Fruit fly (Drosophila melanogaster) whole organism, embryonic: ENCODE results near the gene GlnRS.

ENCODE experiments used
- B-H1 ChIP-seq: fragments of 200-800 bp; sonication (Bioruptor generic); IDR thresholded peaks from 3 replicates; pipeline ENCODE4 v1.3.6; 2022; ENCODE audit warnings: missing biosample characterization, missing genetic modification characterization
- Bgb ChIP-seq: fragments of 200-800 bp; sonication (Bioruptor generic); IDR thresholded peaks from 2 replicates; pipeline ENCODE4 v1.3.6; 2022; ENCODE audit warnings: missing biosample characterization, missing genetic modification characterization; ENCODE audit not compliant: partially characterized antibody
- C15 ChIP-seq: fragments of 200-800 bp; sonication (Bioruptor generic); IDR thresholded peaks from 3 replicates; pipeline ENCODE4 v1.3.6; 2022; ENCODE audit warnings: missing biosample characterization, missing genetic modification characterization
- CG10654 ChIP-seq: fragments of 200-800 bp; sonication (Bioruptor generic); optimal IDR thresholded peaks from 2 replicates; lab custom pipeline; 2016; ENCODE audit warnings: missing biosample characterization, missing genetic modification characterization
- CG11695 ChIP-seq: fragments of 200-800 bp; sonication (Bioruptor generic); IDR thresholded peaks from 3 replicates; pipeline ENCODE4 v1.3.6; 2022; ENCODE audit warnings: missing biosample characterization, missing genetic modification characterization
- CG12299 ChIP-seq: fragments of 200-800 bp; sonication (Bioruptor generic); optimal IDR thresholded peaks from 2 replicates; lab custom pipeline; 2018; ENCODE audit warnings: missing biosample characterization, mild to moderate bottlenecking, missing genetic modification characterization
- CG12391 ChIP-seq: fragments of 200-800 bp; sonication (Bioruptor generic); optimal IDR thresholded peaks from 3 replicates; lab custom pipeline; 2018; ENCODE audit warnings: missing biosample characterization, mild to moderate bottlenecking, missing genetic modification characterization, moderate library complexity
- CG13296 ChIP-seq: fragments of 200-800 bp; sonication (Bioruptor generic); optimal IDR thresholded peaks from 3 replicates; lab custom pipeline; 2018; ENCODE audit warnings: missing biosample characterization, mild to moderate bottlenecking, missing genetic modification characterization
- CG15073 ChIP-seq: fragments of 200-800 bp; sonication (Bioruptor generic); optimal IDR thresholded peaks from 2 replicates; lab custom pipeline; 2016; ENCODE audit warnings: missing biosample characterization, missing genetic modification characterization
- CG1603 ChIP-seq: fragments of 200-800 bp; sonication (Bioruptor generic); optimal IDR thresholded peaks from 2 replicates; lab custom pipeline; 2019; ENCODE audit warnings: missing biosample characterization, mild to moderate bottlenecking, missing genetic modification characterization, moderate library complexity
- CG16813 ChIP-seq: fragments of 200-800 bp; sonication (Bioruptor generic); IDR thresholded peaks from 3 replicates; pipeline ENCODE4 v1.3.6; 2022; ENCODE audit warnings: missing biosample characterization, missing genetic modification characterization; ENCODE audit not compliant: partially characterized antibody
- CG2202 ChIP-seq: fragments of 200-800 bp; sonication (Bioruptor generic); optimal IDR thresholded peaks from 2 replicates; lab custom pipeline; 2018; ENCODE audit warnings: missing biosample characterization, mild to moderate bottlenecking, missing genetic modification characterization
- CG2712 ChIP-seq: fragments of 200-800 bp; optimal IDR thresholded peaks from 3 replicates; lab custom pipeline; 2019; ENCODE audit warnings: missing biosample characterization, mild to moderate bottlenecking, missing genetic modification characterization, moderate library complexity
- CG31365 ChIP-seq: fragments of 200-800 bp; sonication (Bioruptor generic); optimal IDR thresholded peaks from 2 replicates; lab custom pipeline; 2018; ENCODE audit warnings: missing biosample characterization, mild to moderate bottlenecking, missing genetic modification characterization
- CG32532 ChIP-seq: fragments of 200-800 bp; sonication (Bioruptor generic); IDR thresholded peaks from 2 replicates; pipeline ENCODE4 v1.3.6; 2022; ENCODE audit warnings: missing biosample characterization, missing genetic modification characterization
- CG32772 ChIP-seq: fragments of 200-800 bp; sonication (Bioruptor generic); IDR thresholded peaks from 2 replicates; pipeline ENCODE4 v1.3.6; 2022; ENCODE audit warnings: missing biosample characterization, missing genetic modification characterization
- CG3995 ChIP-seq: fragments of 200-800 bp; sonication (Bioruptor generic); optimal IDR thresholded peaks from 3 replicates; lab custom pipeline; 2016; ENCODE audit warnings: missing biosample characterization, missing genetic modification characterization
- CG42726 ChIP-seq: fragments of 200-800 bp; sonication (Bioruptor generic); IDR thresholded peaks from 2 replicates; pipeline ENCODE4 v1.3.6; 2022; ENCODE audit warnings: missing biosample characterization, missing genetic modification characterization; ENCODE audit not compliant: partially characterized antibody
- CG5180 ChIP-seq: fragments of 200-800 bp; sonication (Bioruptor generic); optimal IDR thresholded peaks from 3 replicates; lab custom pipeline; 2017; ENCODE audit warnings: missing biosample characterization, missing genetic modification characterization, mild to moderate bottlenecking, moderate library complexity, missing genetic modification reagents
- CG6254 ChIP-seq: fragments of 200-800 bp; sonication (Bioruptor generic); optimal IDR thresholded peaks from 3 replicates; lab custom pipeline; 2017; ENCODE audit warnings: mild to moderate bottlenecking, missing biosample characterization, missing genetic modification reagents, missing genetic modification characterization
- CG6654 ChIP-seq: fragments of 200-800 bp; sonication (Bioruptor generic); optimal IDR thresholded peaks from 2 replicates; lab custom pipeline; 2017; ENCODE audit warnings: missing biosample characterization, mild to moderate bottlenecking, missing genetic modification characterization
- CG6683 ChIP-seq: fragments of 200-800 bp; sonication (Bioruptor generic); optimal IDR thresholded peaks from 2 replicates; lab custom pipeline; 2017; ENCODE audit warnings: missing biosample characterization, mild to moderate bottlenecking, missing genetic modification characterization, missing genetic modification reagents
- CG7963 ChIP-seq: fragments of 200-800 bp; sonication (Bioruptor generic); IDR thresholded peaks from 3 replicates; pipeline ENCODE4 v1.3.6; 2022; ENCODE audit warnings: missing biosample characterization, missing genetic modification characterization; ENCODE audit not compliant: partially characterized antibody
- CG8359 ChIP-seq: fragments of 200-800 bp; sonication (Bioruptor generic); optimal IDR thresholded peaks from 2 replicates; lab custom pipeline; 2017; ENCODE audit warnings: missing biosample characterization, mild to moderate bottlenecking, missing genetic modification characterization, borderline replicate concordance
- CG9437 ChIP-seq: fragments of 200-800 bp; sonication (Bioruptor generic); optimal IDR thresholded peaks from 2 replicates; lab custom pipeline; 2018; ENCODE audit warnings: missing biosample characterization, mild to moderate bottlenecking, missing genetic modification characterization
- CG9609 ChIP-seq: fragments of 200-800 bp; sonication (Bioruptor generic); optimal IDR thresholded peaks from 3 replicates; lab custom pipeline; 2016; ENCODE audit warnings: missing biosample characterization, missing genetic modification characterization
- CG9817 ChIP-seq: fragments of 200-800 bp; sonication (Bioruptor generic); optimal IDR thresholded peaks from 2 replicates; lab custom pipeline; 2018; ENCODE audit warnings: missing biosample characterization, mild to moderate bottlenecking, missing genetic modification characterization, moderate library complexity
- CHES-1-like ChIP-seq: fragments of 200-800 bp; sonication (Bioruptor generic); optimal IDR thresholded peaks from 2 replicates; lab custom pipeline; 2016; ENCODE audit warnings: missing biosample characterization, missing genetic modification characterization
- Ets65A ChIP-seq: fragments of 200-800 bp; sonication (Bioruptor generic); peaks from one replicate; lab custom pipeline; 2016; ENCODE audit warnings: missing biosample characterization, missing genetic modification characterization
- HHEX ChIP-seq: fragments of 200-800 bp; sonication (Bioruptor generic); optimal IDR thresholded peaks from 3 replicates; lab custom pipeline; 2017; ENCODE audit warnings: missing biosample characterization, mild to moderate bottlenecking, missing genetic modification characterization, missing genetic modification reagents
- Hand ChIP-seq: fragments of 200-800 bp; sonication (Bioruptor generic); optimal IDR thresholded peaks from 2 replicates; lab custom pipeline; 2017; ENCODE audit warnings: mild to moderate bottlenecking, missing biosample characterization, missing genetic modification reagents, missing genetic modification characterization
- Hr78 ChIP-seq, 2 experiments: fragments of 200-800 bp in 1 of 2; fragments of >200 bp in 1 of 2; sonication (Bioruptor generic) in 1 of 2; optimal IDR thresholded peaks; 2 replicates each; lab custom pipeline; 2017 to 2019; ENCODE audit warnings: missing biosample characterization in 2 of 2, missing genetic modification characterization in 2 of 2, mild to moderate bottlenecking in 1 of 2, moderate library complexity in 1 of 2
- Mes4 ChIP-seq: fragments of 200-800 bp; sonication (Bioruptor generic); optimal IDR thresholded peaks from 2 replicates; lab custom pipeline; 2016; ENCODE audit warnings: missing biosample characterization, missing genetic modification characterization
- Sin3A ChIP-seq: fragments of >200 bp; optimal IDR thresholded peaks from 2 replicates; lab custom pipeline; 2018
- Sox102F ChIP-seq: fragments of 200-800 bp; sonication (Bioruptor generic); optimal IDR thresholded peaks from 2 replicates; lab custom pipeline; 2018; ENCODE audit warnings: missing biosample characterization, mild to moderate bottlenecking, missing genetic modification characterization, moderate library complexity
- Spps ChIP-seq: fragments of 200-800 bp; sonication (Bioruptor generic); optimal IDR thresholded peaks from 2 replicates; lab custom pipeline; 2018; ENCODE audit warnings: missing biosample characterization, mild to moderate bottlenecking, missing genetic modification characterization
- Xrp1 ChIP-seq: fragments of 200-800 bp; sonication (Bioruptor generic); IDR thresholded peaks from 2 replicates; pipeline ENCODE4 v1.3.6; 2022; ENCODE audit warnings: missing biosample characterization, missing genetic modification characterization
- btn ChIP-seq: fragments of 200-800 bp; sonication (Bioruptor generic); optimal IDR thresholded peaks from 2 replicates; lab custom pipeline; 2016; ENCODE audit warnings: missing biosample characterization, missing genetic modification characterization
- cas ChIP-seq: fragments of 200-800 bp; sonication (Bioruptor generic); IDR thresholded peaks from 2 replicates; pipeline ENCODE4 v1.3.6; 2022; ENCODE audit warnings: missing biosample characterization, missing genetic modification characterization
- fru ChIP-seq: fragments of >200 bp; optimal IDR thresholded peaks from 2 replicates; lab custom pipeline; 2017
- klu ChIP-seq: fragments of 200-800 bp; sonication (Bioruptor generic); IDR thresholded peaks from 2 replicates; pipeline ENCODE4 v1.3.6; 2022; ENCODE audit warnings: missing biosample characterization, missing genetic modification characterization
- lov ChIP-seq, 2 experiments: fragments of 200-800 bp in 1 of 2; fragments of >200 bp in 1 of 2; sonication (Bioruptor generic) in 1 of 2; IDR thresholded peaks in 1 of 2; optimal IDR thresholded peaks in 1 of 2; 2 replicates in 1 of 2; 3 replicates in 1 of 2; pipeline versions ENCODE4 v1.3.6 to Lab custom; 2017 to 2022; ENCODE audit warnings: missing biosample characterization in 1 of 2, missing genetic modification characterization in 1 of 2
- mld ChIP-seq: fragments of 200-800 bp; sonication (Bioruptor generic); IDR thresholded peaks from 3 replicates; pipeline ENCODE4 v1.3.6; 2022; ENCODE audit warnings: missing biosample characterization, missing genetic modification characterization; ENCODE audit not compliant: partially characterized antibody
- ranshi ChIP-seq: fragments of 200-800 bp; sonication (Bioruptor generic); IDR thresholded peaks from 2 replicates; pipeline ENCODE4 v1.3.6; 2022; ENCODE audit warnings: missing biosample characterization, missing genetic modification characterization
- row ChIP-seq: fragments of 200-800 bp; sonication (Bioruptor generic); IDR thresholded peaks from 3 replicates; pipeline ENCODE4 v1.3.6; 2022; ENCODE audit warnings: missing biosample characterization, missing genetic modification characterization
- sima ChIP-seq: fragments of 200-800 bp; sonication (Bioruptor generic); optimal IDR thresholded peaks from 2 replicates; lab custom pipeline; 2016; ENCODE audit warnings: missing biosample characterization, missing genetic modification characterization
- sob ChIP-seq: fragments of 200-800 bp; sonication (Bioruptor generic); IDR thresholded peaks from 2 replicates; pipeline ENCODE4 v1.3.6; 2022; ENCODE audit warnings: missing biosample characterization, missing genetic modification characterization
- tio ChIP-seq: fragments of 200-800 bp; sonication (Bioruptor generic); optimal IDR thresholded peaks from 2 replicates; lab custom pipeline; 2017; ENCODE audit warnings: missing biosample characterization, missing genetic modification characterization, inconsistent platforms
- toy ChIP-seq: fragments of 200-800 bp; sonication (Bioruptor generic); IDR thresholded peaks from 2 replicates; pipeline ENCODE4 v1.3.6; 2022; ENCODE audit warnings: missing biosample characterization, missing genetic modification characterization
- wek ChIP-seq: fragments of 200-800 bp; sonication (Bioruptor generic); optimal IDR thresholded peaks from 3 replicates; lab custom pipeline; 2018; ENCODE audit warnings: missing biosample characterization, mild to moderate bottlenecking, missing genetic modification characterization, moderate library complexity

The GlnRS gene

dm6 chr3R:25262322-25262761, 3.2 kb downstream of the GlnRS start, which contains the start of the genes Kdsr and CG11858 (continued):
- TF ChIP-seq CG7963 (GFP tag; lab: Robert Waterston, UW) (no peak), CG12391 (tag; lab: Kevin White, UChicago) (peak; percentile 79), ranshi (peak; percentile 54; the same call in 1 of the 2 replicates), Ets65A (peak; percentile 94), Sin3A (lab: Kevin White, UChicago) (peak; percentile 59), mld (GFP tag; lab: Robert Waterston, UW) (no peak), CHES-1-like (peak; percentile 41), CG6654 (GFP tag; lab: Kevin White, UChicago) (no peak), CG8359 (GFP tag; lab: Kevin White, UChicago) (peak; percentile 16), CG3995 (GFP tag; lab: Kevin White, UChicago) (peak; percentile 4), CG15073 (GFP tag; lab: Kevin White, UChicago) (no peak), cas (peak; percentile 52; the same call in 1 of the 2 replicates), C15 (GFP tag; lab: Robert Waterston, UW) (no peak), CG31365 (tag; lab: Kevin White, UChicago) (no peak), CG5180 (GFP tag; lab: Kevin White, UChicago) (no peak), tio (GFP tag; lab: Kevin White, UChicago) (no peak), CG16813 (no peak), klu (GFP tag; lab: Robert Waterston, UW) (peak; percentile 38; the same call in 1 of the 2 replicates), CG13296 (peak; percentile 56), HHEX (peak; percentile 12), B-H1 (GFP tag; lab: Robert Waterston, UW) (peak; percentile 43; the same call in 2 of the 3 replicates), CG2712 (tag; lab: Kevin White, UChicago) (peak; percentile 82), btn (GFP tag; lab: Kevin White, UChicago) (no peak), toy (GFP tag; lab: Robert Waterston, UW) (no peak), CG9609 (GFP tag; lab: Kevin White, UChicago) (peak; percentile 26), Xrp1 (GFP tag; lab: Robert Waterston, UW) (peak; percentile 76), Spps (tag; lab: Kevin White, UChicago) (peak; percentile 51), Sox102F (peak; percentile 72), Hr78 (GFP tag; optimal IDR thresholded peaks at IDR 0.05; lab: Kevin White, UChicago) (no peak), row (GFP tag; lab: Robert Waterston, UW) (peak; percentile 94), CG32772 (GFP tag; lab: Robert Waterston, UW) (peak; percentile 68), CG11695 (GFP tag; lab: Robert Waterston, UW) (no peak), Bgb (GFP tag; lab: Robert Waterston, UW) (no peak), CG10654 (GFP tag; lab: Kevin White, UChicago) (peak; percentile 29), CG2202 (peak; percentile 7), wek (GFP tag; lab: Kevin White, UChicago) (peak; percentile 25), sima (GFP tag; lab: Kevin White, UChicago) (no peak), CG6683 (GFP tag; lab: Kevin White, UChicago) (peak; percentile 32), CG1603 (peak; percentile 57), CG6254 (GFP tag; lab: Kevin White, UChicago) (no peak), Mes4 (GFP tag; lab: Kevin White, UChicago) (no peak), Hand (GFP tag; lab: Kevin White, UChicago) (no peak), sob (peak; percentile 72), lov (optimal IDR thresholded peaks at IDR 0.05; lab: Kevin White, UChicago) (no peak), lov (GFP tag; IDR thresholded peaks at IDR 0.05; lab: Robert Waterston, UW) (0 out of 3 replicates have a peak, but pooled peaks have one; percentile 63), CG42726 (GFP tag; lab: Robert Waterston, UW) (no peak), CG9817 (tag; lab: Kevin White, UChicago) (peak; percentile 65), fru (lab: Kevin White, UChicago) (no peak), CG32532 (GFP tag; lab: Robert Waterston, UW) (peak; percentile 68), CG12299 (peak; percentile 49), CG9437 (GFP tag; lab: Kevin White, UChicago) (peak; percentile 11)
